Fruit fly (Drosophila melanogaster): Measurements from ENCODE around the gene vvl.

Gene vvl

DNA sequence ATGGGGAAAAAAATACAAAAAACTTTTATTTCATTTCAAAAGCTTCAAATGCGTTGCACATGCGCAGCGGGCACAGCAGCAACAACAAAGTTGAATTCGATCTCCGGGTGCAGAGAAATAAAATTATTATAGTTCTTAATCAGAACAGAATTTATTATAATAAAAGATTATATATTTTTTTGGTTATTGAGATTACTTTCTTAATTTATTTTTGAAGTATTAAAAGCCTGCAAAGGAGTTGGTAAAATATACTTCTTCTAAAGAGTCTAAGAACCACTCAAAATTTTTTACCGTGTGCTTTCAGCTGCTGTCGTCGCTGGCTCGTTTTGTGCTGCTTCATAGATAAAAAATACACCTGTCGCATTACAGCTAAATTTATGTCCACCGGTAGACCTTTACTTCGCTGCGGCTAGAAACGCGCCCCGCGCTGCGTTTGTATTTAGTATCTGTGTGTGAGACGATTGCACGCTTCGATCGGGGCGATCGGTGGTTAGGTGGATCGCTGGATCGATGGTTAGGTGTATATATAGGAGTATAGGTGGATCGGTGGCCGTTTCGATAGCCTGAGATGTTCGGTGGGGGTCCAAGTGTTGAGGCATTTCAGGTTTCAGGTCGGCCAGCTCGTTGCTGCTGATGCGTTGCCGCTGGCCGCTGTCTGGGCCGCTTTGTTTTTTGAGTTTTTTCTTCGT, 34.0 kb downstream of the vvl start (continued):
- TF ChIP-seq acj6 (GFP tag; optimal IDR thresholded peaks at IDR 0.05) (peak; percentile 54), Smox (GFP tag; optimal IDR thresholded peaks at IDR 0.05) (no peak), CG6276 (GFP tag; optimal IDR thresholded peaks at IDR 0.05) (peak; percentile 43), dac (GFP tag; optimal IDR thresholded peaks at IDR 0.05) (peak; percentile 20)

DNA sequence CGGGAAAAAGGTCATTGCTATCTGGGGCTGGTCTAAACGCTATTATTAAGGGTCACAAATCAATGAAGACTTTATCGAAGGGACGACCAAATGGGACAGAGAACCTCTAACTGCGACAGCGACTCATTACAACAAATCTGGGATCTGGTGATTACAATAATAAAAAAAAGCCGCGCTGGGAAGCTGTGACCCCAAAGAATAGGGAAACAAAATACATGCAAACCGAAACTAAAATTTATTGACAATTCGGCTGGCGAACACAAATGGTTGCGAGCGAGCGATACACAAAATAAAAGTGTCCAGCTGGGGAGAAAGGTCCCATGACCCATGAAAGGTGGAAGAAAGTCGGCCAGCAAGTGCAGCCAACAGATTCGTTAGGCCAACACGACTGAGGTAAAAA, 35.8 kb downstream of the vvl start:
- no peak for TF ChIP-seq Ets21C (GFP tag; optimal IDR thresholded peaks at IDR 0.05)
- TF ChIP-seq CG1621 (tag; optimal IDR thresholded peaks at IDR 0.05) = no peak
- no peak for TF ChIP-seq dsx (GFP tag; optimal IDR thresholded peaks at IDR 0.05; ENCODE audit: poor library complexity, severe bottlenecking)
- no peak for TF ChIP-seq Eip78C (GFP tag)
- no peak for TF ChIP-seq CG3919 (GFP tag; optimal IDR thresholded peaks at IDR 0.05)
- no peak for TF ChIP-seq Sox102F (GFP tag; optimal IDR thresholded peaks at IDR 0.05)
- TF ChIP-seq Smox (GFP tag; optimal IDR thresholded peaks at IDR 0.05) = no peak
- no peak for TF ChIP-seq CG6792 (GFP tag; optimal IDR thresholded peaks at IDR 0.05)
- TF ChIP-seq Ets96B (tag; optimal IDR thresholded peaks at IDR 0.05) = no peak
- TF ChIP-seq CG10669 (GFP tag; optimal IDR thresholded peaks at IDR 0.05) = no peak

DNA sequence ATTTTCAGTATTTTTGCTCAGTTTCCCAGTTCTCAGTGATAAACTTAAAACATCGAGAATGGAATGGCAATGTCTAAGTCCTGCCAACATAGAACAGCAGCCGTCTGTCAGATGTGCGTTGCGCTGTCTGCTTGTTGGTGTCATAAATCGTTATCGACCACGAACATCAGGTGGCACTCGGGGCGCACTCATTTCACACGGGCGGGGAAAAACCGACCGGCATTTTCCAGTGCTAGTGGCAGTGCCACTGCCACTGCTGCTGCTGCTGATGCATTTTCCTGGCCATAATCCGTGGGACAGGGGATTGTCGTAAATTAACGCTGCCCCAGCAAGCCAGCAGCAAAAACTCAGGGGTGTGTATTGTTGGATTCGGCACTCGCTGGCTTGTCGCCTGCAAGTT, 37.7 kb downstream of the vvl start:
- no peak for TF ChIP-seq CG11762 (GFP tag; optimal IDR thresholded peaks at IDR 0.05; ENCODE audit: insufficient read depth)
- no peak for TF ChIP-seq Sox102F (GFP tag; optimal IDR thresholded peaks at IDR 0.05)
- no peak for TF ChIP-seq CG6808 (GFP tag; optimal IDR thresholded peaks at IDR 0.05)
- TF ChIP-seq Eip75B (GFP tag; optimal IDR thresholded peaks at IDR 0.05) = no peak
- TF ChIP-seq CG6792 (GFP tag; optimal IDR thresholded peaks at IDR 0.05) = no peak
- no peak for TF ChIP-seq CG10669 (GFP tag; optimal IDR thresholded peaks at IDR 0.05)
- no peak for TF ChIP-seq Hr38 (GFP tag; optimal IDR thresholded peaks at IDR 0.05)
- TF ChIP-seq Met (GFP tag; optimal IDR thresholded peaks at IDR 0.05) = no peak

DNA sequence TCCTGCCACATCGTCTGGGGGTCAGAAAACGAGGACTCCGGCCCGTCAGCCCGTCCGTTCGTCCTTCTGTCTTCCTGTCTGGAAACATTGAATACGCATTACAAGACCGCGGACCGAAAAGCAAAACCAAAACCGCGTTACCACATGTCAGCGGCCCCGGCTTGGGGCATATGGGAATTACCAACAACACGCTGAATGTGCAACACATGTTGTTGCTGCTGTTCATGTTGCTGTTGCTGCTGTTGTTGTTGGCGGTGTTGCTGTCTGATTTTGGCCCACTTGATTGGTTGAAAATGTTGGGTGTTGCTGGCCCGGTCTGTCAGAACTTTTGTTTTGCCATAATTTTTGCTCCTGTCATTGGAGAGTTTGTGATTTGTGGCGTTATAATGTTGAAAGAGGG, 38.8 kb downstream of the vvl start:
- TF ChIP-seq ss (GFP tag; optimal IDR thresholded peaks at IDR 0.05) (no peak), CG10669 (GFP tag; optimal IDR thresholded peaks at IDR 0.05) (no peak), fd59A (GFP tag; optimal IDR thresholded peaks at IDR 0.05) (no peak), acj6 (GFP tag; optimal IDR thresholded peaks at IDR 0.05) (no peak), lz (GFP tag; optimal IDR thresholded peaks at IDR 0.05) (no peak), CG6276 (GFP tag; optimal IDR thresholded peaks at IDR 0.05) (no peak), Gug (GFP tag; IDR thresholded peaks at IDR 0.05) (no peak), Smox (GFP tag; optimal IDR thresholded peaks at IDR 0.05) (no peak), CG9139 (GFP tag; optimal IDR thresholded peaks at IDR 0.05) (no peak), Hr38 (GFP tag; optimal IDR thresholded peaks at IDR 0.05) (no peak), pdm3 (GFP tag; optimal IDR thresholded peaks at IDR 0.05) (no peak), fd85E (GFP tag; optimal IDR thresholded peaks at IDR 0.05) (no peak)

DNA sequence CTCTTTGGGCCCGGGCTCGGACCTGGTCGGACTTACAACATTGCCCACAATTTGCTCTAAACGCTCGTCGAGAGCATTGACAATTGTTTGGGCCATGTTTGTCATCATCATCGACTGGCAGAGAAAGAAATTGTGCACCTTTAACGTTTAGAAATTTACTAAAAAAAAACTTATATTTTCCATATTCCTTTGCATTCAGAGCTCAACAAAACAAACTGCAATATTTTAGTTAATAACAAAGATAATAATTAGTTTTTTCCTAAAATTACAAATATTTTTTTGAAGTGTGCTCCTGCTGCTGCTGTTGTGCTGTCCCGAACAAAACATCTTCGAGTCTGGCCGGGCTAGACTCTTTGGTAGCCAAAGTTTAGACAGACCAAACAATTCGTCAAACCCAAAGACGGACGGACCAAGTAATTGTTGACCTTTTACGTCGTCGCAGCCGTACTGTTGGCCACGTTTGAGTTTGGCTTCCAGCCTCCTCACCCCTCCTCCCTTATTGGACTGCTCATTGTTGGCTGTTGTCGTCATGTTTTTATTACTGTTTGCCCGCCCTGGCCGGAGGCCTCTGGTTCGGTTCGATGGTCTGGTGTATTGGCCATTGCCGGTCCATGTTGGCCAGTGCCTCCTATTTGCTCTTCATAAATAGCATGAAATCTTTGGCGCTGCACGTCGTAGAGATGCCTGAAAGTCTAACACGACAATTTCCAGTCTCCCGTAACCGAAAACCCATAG, 40.2 kb downstream of the vvl start:
- TF ChIP-seq dac (GFP tag; optimal IDR thresholded peaks at IDR 0.05) (no peak), salr (GFP tag; optimal IDR thresholded peaks at IDR 0.05) (no peak), CG8319 (GFP tag; optimal IDR thresholded peaks at IDR 0.05) (no peak), acj6 (GFP tag; optimal IDR thresholded peaks at IDR 0.05) (no peak), CG11294 (GFP tag; IDR thresholded peaks at IDR 0.05) (no peak), esn (GFP tag; optimal IDR thresholded peaks at IDR 0.05) (no peak), lz (GFP tag; optimal IDR thresholded peaks at IDR 0.05) (no peak), Smox (GFP tag; optimal IDR thresholded peaks at IDR 0.05) (no peak), CG32006 (GFP tag; optimal IDR thresholded peaks at IDR 0.05) (peak; percentile 28), CG16779 (tag; optimal IDR thresholded peaks at IDR 0.05) (no peak), CG3919 (GFP tag; optimal IDR thresholded peaks at IDR 0.05) (peak; percentile 14), CG6808 (GFP tag; optimal IDR thresholded peaks at IDR 0.05) (no peak), Eip78C (GFP tag) (peak; percentile 46), Ets96B (tag; optimal IDR thresholded peaks at IDR 0.05) (no peak), CG6792 (GFP tag; optimal IDR thresholded peaks at IDR 0.05) (no peak), CG9139 (GFP tag; optimal IDR thresholded peaks at IDR 0.05) (no peak), CG7368 (GFP tag; optimal IDR thresholded peaks at IDR 0.05) (no peak), CG8632 (GFP tag; optimal IDR thresholded peaks at IDR 0.05) (no peak), CG1621 (tag; optimal IDR thresholded peaks at IDR 0.05) (no peak), achi (GFP tag; optimal IDR thresholded peaks at IDR 0.05) (no peak), CG6854 (GFP tag; optimal IDR thresholded peaks at IDR 0.05) (no peak), vri (GFP tag; optimal IDR thresholded peaks at IDR 0.05) (no peak), CG10669 (GFP tag; optimal IDR thresholded peaks at IDR 0.05) (no peak), eg (GFP tag; IDR thresholded peaks at IDR 0.05) (peak; percentile 50), Blimp-1 (GFP tag; optimal IDR thresholded peaks at IDR 0.05) (no peak), pdm3 (GFP tag; optimal IDR thresholded peaks at IDR 0.05) (no peak), CG11902 (GFP tag; optimal IDR thresholded peaks at IDR 0.05) (no peak)
